Fruit fly (Drosophila melanogaster) Kc167 (cell line): ENCODE measurements around the gene Hsp60B.

Experiments
- Myc ChIP-seq: fragments of >200 bp; optimal IDR thresholded peaks from 2 replicates; lab custom pipeline; 2017; ENCODE audit warnings: missing external identifiers
- Sin3A ChIP-seq: fragments of >200 bp; optimal IDR thresholded peaks from 2 replicates; lab custom pipeline; 2018; ENCODE audit warnings: missing external identifiers
- h ChIP-seq: fragments of >200 bp; optimal IDR thresholded peaks from 3 replicates; lab custom pipeline; 2018; ENCODE audit warnings: missing external identifiers
- insv ChIP-seq: fragments of >200 bp; optimal IDR thresholded peaks from 3 replicates; lab custom pipeline; 2018; ENCODE audit warnings: missing external identifiers
- psq ChIP-seq: fragments of >200 bp; optimal IDR thresholded peaks from 2 replicates; lab custom pipeline; 2017; ENCODE audit warnings: missing external identifiers
- ttk ChIP-seq: sonication (Bioruptor generic); optimal IDR thresholded peaks from 2 replicates; lab custom pipeline; 2017; ENCODE audit warnings: missing external identifiers

Gene Hsp60B

dm6 chr2L:715489-715849 is 12.7 kb upstream of the Hsp60B start:
- TF ChIP-seq ttk (lab: Kevin White, UChicago): no peak
- TF ChIP-seq Sin3A: no peak
- TF ChIP-seq Myc: no peak
- no peak for TF ChIP-seq insv (lab: Kevin White, UChicago)
- TF ChIP-seq psq (lab: Kevin White, UChicago): no peak
- TF ChIP-seq h (lab: Kevin White, UChicago): no peak

DNA sequence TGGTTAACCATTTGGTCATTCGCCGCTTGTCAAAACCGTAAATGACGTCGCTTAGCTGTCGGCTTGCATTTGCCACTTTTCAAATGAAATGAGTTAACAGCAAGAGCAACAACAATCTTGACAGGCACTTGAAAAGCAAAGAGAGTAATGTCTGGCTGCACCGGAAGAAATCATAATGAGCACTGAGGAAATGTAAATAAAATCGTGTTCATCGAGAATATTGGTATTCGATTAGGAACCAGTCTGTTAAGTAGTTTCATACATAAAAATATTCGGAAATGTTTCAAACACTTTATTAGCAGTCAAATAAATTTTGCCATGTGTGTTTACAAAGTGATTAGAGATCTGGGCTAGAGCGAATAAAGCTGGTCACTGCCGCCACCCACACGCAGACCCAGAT is 11.6 kb upstream of the Hsp60B start:
- TF ChIP-seq psq (lab: Kevin White, UChicago) (no peak), Sin3A (no peak), h (lab: Kevin White, UChicago) (no peak), Myc (no peak), insv (lab: Kevin White, UChicago) (no peak), ttk (lab: Kevin White, UChicago) (no peak)

DNA sequence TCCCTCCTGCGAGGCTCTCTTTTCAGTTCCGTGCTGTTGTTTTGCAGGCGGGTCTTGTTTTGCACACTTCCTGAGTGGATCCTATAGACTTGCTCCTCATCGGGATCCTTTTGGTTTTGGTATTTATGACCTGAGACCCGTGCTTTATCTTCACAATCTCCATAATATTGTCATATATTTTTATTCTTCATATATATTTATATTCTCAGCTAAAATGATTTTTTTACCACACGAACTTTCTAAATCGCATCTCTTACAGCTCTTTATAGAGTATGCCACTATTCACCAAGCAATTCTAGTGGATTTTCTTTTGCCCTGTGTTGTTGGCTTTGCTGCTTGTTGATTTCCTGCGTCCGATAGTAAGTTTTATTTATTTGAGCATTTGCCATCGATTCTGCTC is 10.4 kb upstream of the Hsp60B start:
- no peak for TF ChIP-seq psq (lab: Kevin White, UChicago)
- no peak for TF ChIP-seq Myc
- TF ChIP-seq ttk (lab: Kevin White, UChicago): no peak
- no peak for TF ChIP-seq Sin3A
- TF ChIP-seq h (lab: Kevin White, UChicago): no peak
- TF ChIP-seq insv (lab: Kevin White, UChicago): no peak

DNA sequence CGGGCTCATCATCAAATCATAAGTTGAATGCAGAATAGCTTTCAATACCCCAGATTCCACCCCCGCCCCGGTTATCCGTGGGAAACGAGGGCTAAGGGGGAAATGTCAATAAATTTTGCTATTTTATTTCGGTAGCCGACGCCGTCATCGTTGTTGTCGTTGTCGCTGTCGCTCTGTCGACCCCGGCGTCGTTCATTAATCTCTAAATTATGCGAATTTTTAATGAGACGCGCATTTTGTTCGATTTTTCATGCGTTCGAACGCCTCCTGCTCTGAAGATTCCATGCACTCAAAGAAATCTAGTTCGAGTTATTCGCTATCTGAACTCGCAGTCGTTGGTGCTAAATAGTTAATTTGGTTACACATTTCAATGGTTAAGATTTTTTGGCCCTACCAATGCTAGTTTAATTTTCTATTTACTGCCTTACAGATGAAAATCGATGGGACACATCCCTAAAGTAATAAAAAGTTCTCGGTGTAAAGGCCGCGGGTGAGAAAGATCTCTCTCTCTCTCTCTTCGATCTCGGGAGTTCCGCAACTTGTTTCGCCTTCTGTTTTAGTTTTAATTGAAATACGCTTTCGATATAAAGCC is 9.8 kb upstream of the Hsp60B start:
- TF ChIP-seq ttk (lab: Kevin White, UChicago) (no peak), insv (lab: Kevin White, UChicago) (no peak), Myc (no peak), Sin3A (no peak), h (lab: Kevin White, UChicago) (no peak), psq (lab: Kevin White, UChicago) (no peak)

DNA sequence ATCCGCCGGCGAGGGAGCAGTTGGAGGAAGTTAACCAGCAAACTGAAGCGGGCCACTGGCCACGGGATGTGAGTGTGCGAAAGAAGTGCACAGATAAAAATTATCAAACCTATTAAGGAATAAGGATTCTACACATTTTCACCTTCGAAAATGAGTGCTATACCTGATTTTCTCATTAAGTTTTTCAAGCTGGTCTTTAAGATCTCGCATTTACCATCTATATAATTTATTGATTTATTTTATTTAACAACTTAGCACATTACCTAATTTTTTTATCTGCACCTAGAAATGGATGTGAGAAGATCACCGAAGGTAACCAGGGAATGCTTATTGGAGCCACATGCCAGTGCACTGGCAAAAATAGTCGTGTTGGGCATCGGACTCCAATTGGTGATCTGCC is 6.4 kb upstream of the Hsp60B start:
- TF ChIP-seq ttk (lab: Kevin White, UChicago) (no peak), Myc (no peak), insv (lab: Kevin White, UChicago) (no peak), psq (lab: Kevin White, UChicago) (no peak)

dm6 chr2L:722912-723311 is 5.2 kb upstream of the Hsp60B start:
- no peak for TF ChIP-seq h (lab: Kevin White, UChicago)
- TF ChIP-seq Myc: no peak
- no peak for TF ChIP-seq insv (lab: Kevin White, UChicago)
- TF ChIP-seq Sin3A: no peak

dm6 chr2L:723799-724531 is 4.2 kb upstream of the Hsp60B start:
- TF ChIP-seq psq (lab: Kevin White, UChicago) (no peak), Sin3A (no peak), ttk (lab: Kevin White, UChicago) (no peak), h (lab: Kevin White, UChicago) (no peak), insv (lab: Kevin White, UChicago) (no peak), Myc (no peak)

- no peak for TF ChIP-seq insv (lab: Kevin White, UChicago)
- TF ChIP-seq psq (lab: Kevin White, UChicago): no peak
- no peak for TF ChIP-seq h (lab: Kevin White, UChicago)
- TF ChIP-seq Sin3A: no peak
- TF ChIP-seq ttk (lab: Kevin White, UChicago): no peak
- TF ChIP-seq Myc: no peak
Observed at dm6 chr2L:724746-725145, 3.4 kb upstream of the Hsp60B start.

dm6 chr2L:732105-732504 is 3.9 kb downstream of the Hsp60B start:
- TF ChIP-seq psq (lab: Kevin White, UChicago) (no peak), insv (lab: Kevin White, UChicago) (no peak), Sin3A (no peak), ttk (lab: Kevin White, UChicago) (no peak), Myc (no peak), h (lab: Kevin White, UChicago) (no peak)

DNA sequence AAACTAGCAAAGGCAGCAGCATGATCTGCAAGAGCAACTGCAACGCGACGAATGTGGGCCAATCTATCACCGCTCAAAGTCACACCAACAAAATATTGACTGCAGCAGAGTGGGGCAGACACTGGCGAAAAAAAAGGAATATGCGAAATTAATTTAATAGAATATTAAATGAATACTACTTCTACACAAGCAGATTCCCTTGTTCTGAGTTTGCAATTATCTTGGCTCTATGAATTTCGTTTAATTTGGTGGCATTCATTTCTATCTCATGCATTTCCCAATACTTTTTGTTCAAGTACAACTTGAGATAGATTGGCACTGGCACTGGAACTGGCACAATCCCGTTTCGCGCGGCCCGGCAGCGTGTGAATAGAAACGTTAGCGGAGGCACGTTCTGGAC is 6.0 kb downstream of the Hsp60B start:
- TF ChIP-seq h (lab: Kevin White, UChicago) (no peak), insv (lab: Kevin White, UChicago) (no peak), Sin3A (no peak), Myc (no peak)

dm6 chr2L:735772-736171 is 7.6 kb downstream of the Hsp60B start:
- TF ChIP-seq ttk (lab: Kevin White, UChicago): no peak
- TF ChIP-seq insv (lab: Kevin White, UChicago): no peak
- no peak for TF ChIP-seq psq (lab: Kevin White, UChicago)
- TF ChIP-seq Sin3A: no peak
- no peak for TF ChIP-seq Myc
- TF ChIP-seq h (lab: Kevin White, UChicago): no peak

dm6 chr2L:740031-740430 is 11.9 kb downstream of the Hsp60B start:
- TF ChIP-seq insv (lab: Kevin White, UChicago): no peak

DNA sequence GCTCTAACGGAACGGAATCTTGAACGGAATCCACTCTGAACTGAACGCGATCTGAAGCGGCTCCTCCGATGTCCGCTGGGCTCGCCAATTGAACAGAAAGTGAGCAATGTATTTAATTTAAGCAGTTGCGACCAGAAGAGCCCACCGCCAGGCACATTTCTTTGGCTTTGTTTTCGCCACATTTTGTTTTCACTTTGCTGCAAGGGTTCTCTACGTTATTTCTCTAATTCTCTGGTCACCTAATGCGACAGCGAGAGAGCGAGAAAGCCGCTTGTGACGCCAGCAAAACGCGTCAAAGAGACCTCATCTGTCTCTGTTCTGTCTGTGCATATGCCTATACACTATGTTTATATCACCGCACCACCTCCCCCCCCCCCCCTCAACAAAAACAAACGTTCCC is 16.1 kb downstream of the Hsp60B start, which contains the start of gene Eaat2:
Gene Eaat2 (minus strand): TSS at position 101 of the 400 bp plus-strand sequence.
- TF ChIP-seq Myc: no peak
